Fruit fly (Drosophila melanogaster) Kc167 (cell line): ENCODE data around the gene alpha-Man-Ib.

Experiments
- Myc ChIP-seq: fragments of >200 bp; optimal IDR thresholded peaks from 2 replicates; lab custom pipeline; 2017; ENCODE audit warnings: missing external identifiers
- Sin3A ChIP-seq: fragments of >200 bp; optimal IDR thresholded peaks from 2 replicates; lab custom pipeline; 2018; ENCODE audit warnings: missing external identifiers
- psq ChIP-seq: fragments of >200 bp; optimal IDR thresholded peaks from 2 replicates; lab custom pipeline; 2017; ENCODE audit warnings: missing external identifiers
- ttk ChIP-seq: sonication (Bioruptor generic); optimal IDR thresholded peaks from 2 replicates; lab custom pipeline; 2017; ENCODE audit warnings: missing external identifiers

dm6 chr3R:29071141-29071540, 41.5 kb downstream of the alpha-Man-Ib start:
- TF ChIP-seq psq (lab: Kevin White, UChicago), result no peak
- no peak for TF ChIP-seq Myc (lab: Kevin White, UChicago)
- no peak for TF ChIP-seq Sin3A (lab: Kevin White, UChicago)
- no peak for TF ChIP-seq ttk
